Fruit fly (Drosophila melanogaster) whole organism, wandering third instar larva: ENCODE data around the gene hec.

ENCODE experiments used
- Mio ChIP-seq: sonication (Bioruptor generic); optimal IDR thresholded peaks from 2 replicates; lab custom pipeline; 2016; ENCODE audit warnings: missing biosample characterization, missing genetic modification characterization
- h ChIP-seq: fragments of 200-800 bp; sonication (Bioruptor generic); optimal IDR thresholded peaks from 3 replicates; lab custom pipeline; 2016; ENCODE audit warnings: missing biosample characterization, mild to moderate bottlenecking, missing genetic modification characterization

dm6 chrX:12970411-12970810 lies 13.1 kb upstream of the hec start, which contains the start of gene CG15721:
- no peak for TF ChIP-seq h (GFP tag; lab: Kevin White, UChicago)
- no peak for TF ChIP-seq Mio (GFP tag; lab: Kevin White, UChicago)
